Fruit fly (Drosophila melanogaster) whole organism, wandering third instar larva: Measurements from ENCODE around the gene Acp26Aa.

Experiments used
- Dif ChIP-seq: fragments of 200-275, 200-300 bp; sonication (Bioruptor generic); optimal IDR thresholded peaks from 2 replicates; lab custom pipeline; 2018; ENCODE audit warnings: missing biosample characterization, missing genetic modification characterization; ENCODE audit not compliant: partially characterized antibody
- HLH106 ChIP-seq: fragments of 200-800 bp; optimal IDR thresholded peaks from 3 replicates; lab custom pipeline; 2019; ENCODE audit warnings: missing biosample characterization, mild to moderate bottlenecking, missing genetic modification characterization, moderate library complexity
- Hnf4 ChIP-seq: fragments of 200-800 bp; sonication (Bioruptor generic); optimal IDR thresholded peaks from 2 replicates; lab custom pipeline; 2016; ENCODE audit warnings: missing biosample characterization, mild to moderate bottlenecking, missing genetic modification characterization
- Hr83 ChIP-seq: fragments of 200-300 bp; sonication (Bioruptor generic); optimal IDR thresholded peaks from 2 replicates; lab custom pipeline; 2016; ENCODE audit warnings: missing biosample characterization, mild to moderate bottlenecking, missing genetic modification characterization, moderate library complexity; ENCODE audit not compliant: poor library complexity, severe bottlenecking
- Jra ChIP-seq: sonication (Bioruptor generic); optimal IDR thresholded peaks from 2 replicates; lab custom pipeline; 2016; ENCODE audit warnings: missing biosample characterization, missing genetic modification characterization
- Mio ChIP-seq: sonication (Bioruptor generic); optimal IDR thresholded peaks from 2 replicates; lab custom pipeline; 2016; ENCODE audit warnings: missing biosample characterization, missing genetic modification characterization
- N ChIP-seq: fragments of >200 bp; optimal IDR thresholded peaks from 2 replicates; lab custom pipeline; 2018; ENCODE audit warnings: missing biosample characterization, missing external identifiers, missing genetic modification characterization
- OdsH ChIP-seq: fragments of 200-800 bp; sonication (Bioruptor generic); optimal IDR thresholded peaks from 2 replicates; lab custom pipeline; 2016; ENCODE audit warnings: missing biosample characterization, mild to moderate bottlenecking, missing genetic modification characterization
- Sp1 ChIP-seq: fragments of 200-800 bp; sonication (Bioruptor generic); optimal IDR thresholded peaks from 3 replicates; lab custom pipeline; 2019; ENCODE audit warnings: missing biosample characterization, mild to moderate bottlenecking, missing genetic modification characterization, moderate library complexity
- Vsx2 ChIP-seq: fragments of 200-300, 225-300 bp; sonication (Bioruptor generic); optimal IDR thresholded peaks from 2 replicates; lab custom pipeline; 2018; ENCODE audit warnings: missing biosample characterization, missing genetic modification characterization; ENCODE audit not compliant: partially characterized antibody
- brk ChIP-seq: fragments of 200-800 bp; sonication (Bioruptor generic); optimal IDR thresholded peaks from 2 replicates; lab custom pipeline; 2016; ENCODE audit warnings: missing biosample characterization, mild to moderate bottlenecking, missing genetic modification characterization
- dl ChIP-seq, 2 experiments: fragments of 175-275, 200-275 bp in 1 of 2; fragments of 200-275 bp in 1 of 2; sonication (Bioruptor generic); optimal IDR thresholded peaks; lab custom pipeline; 2018; ENCODE audit warnings: mild to moderate bottlenecking in 2 of 2, missing biosample characterization in 2 of 2, missing genetic modification characterization in 2 of 2, moderate library complexity in 2 of 2; ENCODE audit not compliant: partially characterized antibody in 2 of 2, insufficient read depth in 1 of 2
- dmrt93B ChIP-seq: fragments of 200-800 bp; sonication (Bioruptor generic); optimal IDR thresholded peaks from 2 replicates; lab custom pipeline; 2018; ENCODE audit warnings: missing biosample characterization, mild to moderate bottlenecking, missing genetic modification characterization
- ey ChIP-seq: fragments of 200-800 bp; sonication (Bioruptor generic); optimal IDR thresholded peaks from 2 replicates; lab custom pipeline; 2016; ENCODE audit warnings: missing biosample characterization, missing genetic modification characterization
- h ChIP-seq: fragments of 200-800 bp; sonication (Bioruptor generic); optimal IDR thresholded peaks from 3 replicates; lab custom pipeline; 2016; ENCODE audit warnings: missing biosample characterization, mild to moderate bottlenecking, missing genetic modification characterization
- jim ChIP-seq: fragments of 175-275, 200-325 bp; sonication (Bioruptor generic); optimal IDR thresholded peaks from 2 replicates; lab custom pipeline; 2016; ENCODE audit warnings: missing biosample characterization, mild to moderate bottlenecking, missing genetic modification characterization
- lola ChIP-seq: fragments of >200 bp; optimal IDR thresholded peaks from 2 replicates; lab custom pipeline; 2017; ENCODE audit warnings: missing biosample characterization, missing genetic modification characterization
- rgr ChIP-seq: fragments of 200-800 bp; sonication (Bioruptor generic); optimal IDR thresholded peaks from 3 replicates; lab custom pipeline; 2016; ENCODE audit warnings: missing biosample characterization, mild to moderate bottlenecking, missing genetic modification characterization
- tai ChIP-seq: sonication (Bioruptor generic); optimal IDR thresholded peaks from 2 replicates; lab custom pipeline; 2016; ENCODE audit warnings: missing biosample characterization, missing genetic modification characterization

Acp26Aa gene

DNA sequence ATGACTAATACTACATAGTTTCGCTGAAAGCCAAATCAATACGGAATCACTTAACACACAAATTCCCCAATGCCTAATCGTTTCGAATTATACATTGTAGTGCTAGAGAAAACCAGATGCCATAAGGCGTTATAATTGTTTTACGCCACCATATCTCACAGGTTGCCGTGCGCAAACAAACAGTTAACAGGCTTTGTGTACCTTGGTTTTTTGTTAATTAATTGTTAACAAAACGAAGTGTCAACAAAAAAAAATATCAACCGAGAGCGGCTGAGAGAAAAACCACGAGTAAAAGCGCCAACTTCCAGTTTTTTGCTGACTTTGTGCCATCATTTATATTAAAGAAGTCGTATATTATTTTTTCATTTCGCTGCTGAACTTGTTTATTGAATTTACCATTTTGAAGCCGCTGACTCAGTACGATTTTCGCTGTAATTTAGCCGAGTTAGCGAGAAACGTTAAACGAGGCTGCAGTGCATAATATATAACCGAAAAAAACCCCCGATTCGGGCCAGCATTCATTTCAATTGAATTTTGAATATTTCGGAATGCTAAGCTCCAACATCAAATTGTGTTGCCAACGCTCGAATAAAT is 17.1 kb downstream of the Acp26Aa start:
- peak; percentile 42 for TF ChIP-seq h (GFP tag; lab: Kevin White, UChicago)
- TF ChIP-seq Hnf4 (GFP tag; lab: Kevin White, UChicago): peak; percentile 8
- no peak for TF ChIP-seq lola
- TF ChIP-seq Hr83: peak; percentile 73
- no peak for TF ChIP-seq Vsx2 (GFP tag; lab: Kevin White, UChicago)
- TF ChIP-seq brk (GFP tag; lab: Kevin White, UChicago): no peak
- peak; percentile 8 for TF ChIP-seq Sp1 (GFP tag; lab: Kevin White, UChicago)
- TF ChIP-seq dmrt93B (GFP tag; lab: Kevin White, UChicago): peak; percentile 15
- peak; percentile 48 for TF ChIP-seq rgr
- TF ChIP-seq OdsH: peak; percentile 33

DNA sequence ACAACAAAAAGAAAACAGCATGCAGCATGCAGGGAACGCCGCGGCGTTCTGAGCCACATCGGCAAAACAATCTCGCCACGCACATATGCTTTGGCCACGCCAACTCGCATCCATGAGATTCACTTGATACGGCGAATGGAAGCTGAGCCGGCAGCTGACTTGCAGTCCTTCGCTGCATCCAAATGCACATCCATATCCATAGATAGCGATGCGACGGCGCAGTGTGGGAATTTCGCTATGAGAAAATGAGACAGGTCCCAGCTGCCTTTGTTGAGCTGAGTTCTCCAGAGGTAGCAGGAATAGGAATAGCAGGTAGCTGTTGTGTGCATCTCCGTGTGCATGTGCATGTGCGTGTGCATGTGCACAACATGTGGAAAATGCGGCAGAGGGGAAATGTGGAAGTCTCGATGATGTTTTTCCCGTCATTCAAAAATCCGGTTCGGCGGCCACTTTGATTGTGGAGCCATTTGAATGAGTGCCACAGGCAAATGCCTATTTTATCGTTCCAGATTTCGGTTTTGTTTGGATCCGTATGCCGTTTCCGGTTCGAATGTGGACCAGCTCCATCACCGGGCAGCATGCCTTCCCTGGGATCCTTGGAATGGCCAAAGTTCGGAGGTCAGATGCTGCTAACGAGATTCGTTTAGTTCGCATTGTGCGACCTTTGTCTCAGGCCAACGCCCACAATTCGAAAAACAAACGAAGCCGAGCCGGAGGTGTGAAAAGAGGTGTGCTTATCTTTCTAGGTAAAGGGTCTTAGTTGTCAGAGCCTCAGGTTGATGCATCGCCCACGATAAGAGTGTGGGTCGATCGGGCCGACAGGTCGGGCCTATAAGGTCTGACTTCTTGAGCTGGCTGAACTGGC is 22.6 kb downstream of the Acp26Aa start:
- TF ChIP-seq tai (GFP tag; lab: Kevin White, UChicago): no peak

DNA sequence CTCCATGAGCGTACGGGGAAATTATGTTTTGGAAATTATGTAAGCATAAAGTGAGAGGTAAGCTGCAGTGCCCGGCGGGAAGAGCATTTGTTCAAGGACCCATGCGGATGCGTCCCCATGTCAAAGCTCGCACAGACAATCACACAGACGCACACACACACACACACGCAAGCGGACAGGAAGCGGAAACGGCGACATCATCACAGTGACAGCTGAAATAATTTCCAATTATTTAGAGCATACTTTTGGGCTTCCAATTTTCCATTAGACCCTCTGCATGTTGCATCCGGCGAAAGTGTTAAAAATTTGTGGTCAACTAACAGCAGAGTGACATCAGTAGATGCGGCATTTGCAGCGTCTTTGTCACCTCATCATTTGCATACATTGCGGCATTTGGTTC is 26.9 kb downstream of the Acp26Aa start:
- TF ChIP-seq jim (GFP tag; lab: Kevin White, UChicago) (no peak), HLH106 (tag; lab: Kevin White, UChicago) (no peak), dl (GFP tag; optimal IDR thresholded peaks at IDR 0.05; lab: Kevin White, UChicago; ENCODE audit: insufficient read depth in 1 of 2, partially characterized antibody in 2 of 2) (no peak), Mio (GFP tag; lab: Kevin White, UChicago) (no peak), lola (no peak), h (GFP tag; lab: Kevin White, UChicago) (no peak), Hr83 (no peak), Dif (GFP tag; lab: Kevin White, UChicago) (no peak), Jra (GFP tag; lab: Kevin White, UChicago) (no peak), N (no peak), ey (GFP tag; lab: Kevin White, UChicago) (no peak)

DNA sequence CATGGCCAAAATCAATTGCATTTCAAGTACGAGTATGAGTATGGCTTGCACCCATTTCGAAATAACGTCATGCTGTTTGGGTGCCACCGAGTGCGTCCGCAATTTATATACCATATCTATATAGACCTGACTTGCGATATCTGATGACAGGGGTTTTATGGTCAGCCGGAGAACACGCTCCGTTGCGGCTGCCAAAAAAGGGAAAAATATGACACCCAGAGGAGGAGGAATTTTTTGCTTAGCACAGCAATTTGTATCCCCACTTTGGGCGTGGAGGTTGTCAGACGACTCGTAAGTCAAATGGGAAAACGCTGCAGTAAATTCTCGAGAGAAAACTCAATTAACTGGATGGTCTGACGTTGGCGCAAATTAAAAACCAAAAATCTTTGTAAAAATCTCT is 36.9 kb downstream of the Acp26Aa start:
- no peak for TF ChIP-seq Hnf4 (GFP tag; lab: Kevin White, UChicago)
- TF ChIP-seq Jra (GFP tag; lab: Kevin White, UChicago): no peak
- no peak for TF ChIP-seq Hr83
- no peak for TF ChIP-seq ey (GFP tag; lab: Kevin White, UChicago)
- TF ChIP-seq, all 38 proteins: peak for 0
